Fruit fly (Drosophila melanogaster): ENCODE results near the gene CG4465.

dm6 chr3R:19924331-19924730 lies 6.7 kb upstream of the CG4465 start:
- TF ChIP-seq CG8478 (optimal IDR thresholded peaks at IDR 0.05), result no peak
- no peak for TF ChIP-seq EcR (GFP tag; optimal IDR thresholded peaks at IDR 0.05)
- no peak for TF ChIP-seq pan (optimal IDR thresholded peaks at IDR 0.05)
- TF ChIP-seq Dll (optimal IDR thresholded peaks at IDR 0.05), result no peak
- no peak for TF ChIP-seq psq (optimal IDR thresholded peaks at IDR 0.05)
